Worm (Caenorhabditis elegans) whole organism, mixed stage, embryonic: ENCODE data around the gene rpl-16.
"Not testable (repeated sequence)": the region's sequence is repeated elsewhere in the genome, so short reads cannot be mapped to it uniquely, and the experiment has no call there.

Experiments
- M03D4.4 ChIP-seq: sonication (generic microtip); optimal IDR thresholded peaks from 2 replicates; lab custom pipeline; 2017; ENCODE audit warnings: mild to moderate bottlenecking, missing genetic modification characterization, missing compliant biosample characterization
- bed-3 ChIP-seq: fragments of 200-800 bp; sonication (Bioruptor generic); optimal IDR thresholded peaks from 3 replicates; lab custom pipeline; 2018; ENCODE audit warnings: mild to moderate bottlenecking, missing genetic modification characterization, moderate library complexity, missing compliant biosample characterization
- blmp-1 ChIP-seq: fragments of 150-350 bp; optimal IDR thresholded peaks from 2 replicates; lab custom pipeline; 2014; ENCODE audit warnings: missing biosample characterization, missing genetic modification characterization
- ceh-39 ChIP-seq: fragments of 150-350 bp; optimal IDR thresholded peaks from 2 replicates; lab custom pipeline; 2014; ENCODE audit warnings: missing biosample characterization, missing genetic modification characterization
- ceh-43 ChIP-seq: fragments of 200-800 bp; sonication (Bioruptor generic); optimal IDR thresholded peaks from 2 replicates; lab custom pipeline; 2018; ENCODE audit warnings: mild to moderate bottlenecking, missing genetic modification characterization, moderate library complexity, missing compliant biosample characterization
- ceh-83 ChIP-seq: fragments of 200-800 bp; sonication (Bioruptor generic); optimal IDR thresholded peaks from 2 replicates; lab custom pipeline; 2018; ENCODE audit warnings: mild to moderate bottlenecking, missing genetic modification characterization, missing compliant biosample characterization
- ces-1 ChIP-seq: fragments of 150-350 bp; optimal IDR thresholded peaks from 2 replicates; lab custom pipeline; 2014; ENCODE audit warnings: missing biosample characterization, missing genetic modification reagents, missing genetic modification characterization
- cnd-1 ChIP-seq: fragments of 200-800 bp; sonication (Bioruptor generic); optimal IDR thresholded peaks from 2 replicates; lab custom pipeline; 2018; ENCODE audit warnings: mild to moderate bottlenecking, missing genetic modification characterization, missing compliant biosample characterization
- drap-1 ChIP-seq: fragments of 200-800 bp; sonication (Bioruptor generic); optimal IDR thresholded peaks from 3 replicates; lab custom pipeline; 2018; ENCODE audit warnings: mild to moderate bottlenecking, missing genetic modification characterization, missing compliant biosample characterization
- elt-1 ChIP-seq: sonication (generic microtip); optimal IDR thresholded peaks from 2 replicates; lab custom pipeline; 2017; ENCODE audit warnings: missing genetic modification characterization, mild to moderate bottlenecking, missing compliant biosample characterization, antibody characterized with exemption, moderate library complexity, borderline replicate concordance; ENCODE audit not compliant: insufficient read depth
- elt-3 ChIP-seq: fragments of 150-350 bp; optimal IDR thresholded peaks from 2 replicates; lab custom pipeline; 2014; ENCODE audit warnings: missing biosample characterization, missing genetic modification characterization
- flh-1 ChIP-seq: fragments of 200-800 bp; sonication (Bioruptor generic); optimal IDR thresholded peaks from 2 replicates; lab custom pipeline; 2018; ENCODE audit warnings: mild to moderate bottlenecking, missing genetic modification characterization, moderate library complexity, missing compliant biosample characterization
- ham-2 ChIP-seq: fragments of 200-800 bp; sonication (Bioruptor generic); optimal IDR thresholded peaks from 2 replicates; lab custom pipeline; 2018; ENCODE audit warnings: mild to moderate bottlenecking, missing genetic modification characterization, missing compliant biosample characterization
- hlh-1 ChIP-seq: fragments of 150-350 bp; optimal IDR thresholded peaks from 2 replicates; lab custom pipeline; 2014; ENCODE audit warnings: missing biosample characterization, missing genetic modification reagents, missing genetic modification characterization
- lin-13 ChIP-seq: fragments of 150-350 bp; optimal IDR thresholded peaks from 2 replicates; lab custom pipeline; 2014; ENCODE audit warnings: missing biosample characterization, missing genetic modification characterization
- lin-32 ChIP-seq: fragments of 200-800 bp; sonication (Bioruptor generic); optimal IDR thresholded peaks from 2 replicates; lab custom pipeline; 2018; ENCODE audit warnings: mild to moderate bottlenecking, missing genetic modification characterization, missing compliant biosample characterization
- lsy-2 ChIP-seq: fragments of 150-350 bp; optimal IDR thresholded peaks from 2 replicates; lab custom pipeline; 2014; ENCODE audit warnings: missing biosample characterization, missing genetic modification characterization
- mab-5 ChIP-seq: fragments of 150-350 bp; optimal IDR thresholded peaks from 2 replicates; lab custom pipeline; 2014; ENCODE audit warnings: missing biosample characterization, missing genetic modification characterization
- mep-1 ChIP-seq: fragments of 150-350 bp; optimal IDR thresholded peaks from 2 replicates; lab custom pipeline; 2017; ENCODE audit warnings: missing biosample characterization, missing genetic modification reagents, missing genetic modification characterization, inconsistent platforms
- mls-2 ChIP-seq: sonication (generic microtip); optimal IDR thresholded peaks from 2 replicates; lab custom pipeline; 2016; ENCODE audit warnings: mild to moderate bottlenecking, missing genetic modification characterization, moderate library complexity, missing compliant biosample characterization
- nhr-12 ChIP-seq: fragments of 150-350 bp; optimal IDR thresholded peaks from 2 replicates; lab custom pipeline; 2014; ENCODE audit warnings: missing biosample characterization, missing genetic modification characterization
- nhr-2 ChIP-seq: fragments of 150-350 bp; optimal IDR thresholded peaks from 2 replicates; lab custom pipeline; 2014; ENCODE audit warnings: missing biosample characterization, missing genetic modification characterization
- nhr-237 ChIP-seq: fragments of 150-350 bp; optimal IDR thresholded peaks from 2 replicates; lab custom pipeline; 2014; ENCODE audit warnings: missing biosample characterization, missing genetic modification characterization
- nhr-28 ChIP-seq: fragments of 150-350 bp; optimal IDR thresholded peaks from 2 replicates; lab custom pipeline; 2014; ENCODE audit warnings: missing biosample characterization, missing genetic modification characterization
- nhr-76 ChIP-seq: sonication (generic microtip); optimal IDR thresholded peaks from 2 replicates; lab custom pipeline; 2017; ENCODE audit warnings: missing biosample characterization, missing genetic modification characterization
- pha-4 ChIP-seq: fragments of 150-350 bp; optimal IDR thresholded peaks from 2 replicates; lab custom pipeline; 2018; ENCODE audit warnings: missing biosample characterization, missing genetic modification reagents, missing genetic modification characterization
- sem-2 ChIP-seq: fragments of 200-800 bp; sonication (Bioruptor generic); optimal IDR thresholded peaks from 2 replicates; lab custom pipeline; 2018; ENCODE audit warnings: mild to moderate bottlenecking, missing genetic modification characterization, missing compliant biosample characterization
- snpc-4 ChIP-seq: fragments of 150-350 bp; optimal IDR thresholded peaks from 2 replicates; lab custom pipeline; 2014; ENCODE audit warnings: missing biosample characterization, missing genetic modification characterization
- sptf-1 ChIP-seq: sonication (generic microtip); optimal IDR thresholded peaks from 2 replicates; lab custom pipeline; 2017; ENCODE audit warnings: mild to moderate bottlenecking, missing genetic modification characterization, moderate library complexity, missing compliant biosample characterization
- tbx-8 ChIP-seq: fragments of 200-800 bp; sonication (Bioruptor generic); optimal IDR thresholded peaks from 2 replicates; lab custom pipeline; 2018; ENCODE audit warnings: mild to moderate bottlenecking, missing genetic modification characterization, moderate library complexity, missing compliant biosample characterization
- unc-120 ChIP-seq: sonication (generic microtip); optimal IDR thresholded peaks from 2 replicates; lab custom pipeline; 2017; ENCODE audit warnings: missing genetic modification characterization, missing compliant biosample characterization; ENCODE audit not compliant: poor library complexity, severe bottlenecking
- unc-39 ChIP-seq: fragments of 150-350 bp; optimal IDR thresholded peaks from 2 replicates; lab custom pipeline; 2014; ENCODE audit warnings: missing biosample characterization, missing genetic modification characterization
- unc-62 ChIP-seq: fragments of 150-350 bp; optimal IDR thresholded peaks from 2 replicates; lab custom pipeline; 2014; ENCODE audit warnings: missing biosample characterization, missing genetic modification reagents, missing genetic modification characterization
- zip-8 ChIP-seq: fragments of 150-350 bp; optimal IDR thresholded peaks from 2 replicates; lab custom pipeline; 2014; ENCODE audit warnings: missing biosample characterization, missing genetic modification characterization
- ztf-11 ChIP-seq: fragments of 150-350 bp; optimal IDR thresholded peaks from 2 replicates; lab custom pipeline; 2014; ENCODE audit warnings: missing biosample characterization, missing genetic modification characterization

rpl-16 gene

DNA sequence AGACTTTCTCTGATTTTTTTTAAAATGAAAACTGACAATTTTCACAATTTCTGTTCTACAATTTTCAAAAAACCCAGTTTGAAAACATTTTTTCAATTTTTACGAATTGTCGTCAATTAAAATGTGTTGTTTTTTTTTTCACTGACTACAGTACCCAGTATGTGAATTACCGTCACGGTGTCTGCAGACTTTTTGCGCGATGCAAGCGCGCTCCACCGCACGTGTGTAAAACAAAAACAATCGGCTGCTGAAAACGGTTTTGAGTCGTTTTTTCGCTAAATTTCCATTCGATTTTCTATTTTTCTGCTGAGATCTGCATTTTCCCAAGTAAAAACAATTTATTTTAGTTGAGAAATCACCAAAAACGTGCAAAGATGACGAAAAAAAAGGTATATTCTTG, 47.2 kb downstream of the rpl-16 start:
- TF ChIP-seq bed-3 (no peak), drap-1 (GFP tag; lab: Kevin White, UChicago) (peak; percentile 57), mab-5 (tag; lab: Kevin White, UChicago) (no peak), ham-2 (GFP tag; lab: Kevin White, UChicago) (no peak), ceh-83 (GFP tag; lab: Kevin White, UChicago) (no peak), zip-8 (tag; lab: Kevin White, UChicago) (no peak), elt-1 (tag; lab: Kevin White, UChicago) (no peak), nhr-76 (tag; lab: Kevin White, UChicago) (no peak), snpc-4 (tag; lab: Kevin White, UChicago) (no peak), flh-1 (GFP tag; lab: Kevin White, UChicago) (no peak), nhr-2 (peak; percentile 42), nhr-28 (no peak), ceh-43 (no peak), pha-4 (tag; lab: Kevin White, UChicago) (peak; percentile 65), unc-120 (tag; lab: Kevin White, UChicago) (peak; percentile 30), hlh-1 (tag; lab: Kevin White, UChicago) (peak; percentile 37), cnd-1 (tag; lab: Kevin White, UChicago) (peak; percentile 6), unc-39 (tag; lab: Kevin White, UChicago) (no peak), M03D4.4 (tag; lab: Kevin White, UChicago) (no peak), tbx-8 (GFP tag; lab: Kevin White, UChicago) (peak; percentile 68), ceh-39 (tag; lab: Kevin White, UChicago) (peak; percentile 90), lin-13 (peak; percentile 92), nhr-12 (tag; lab: Kevin White, UChicago) (no peak), sem-2 (GFP tag; lab: Kevin White, UChicago) (no peak), ces-1 (peak; percentile 88), mls-2 (tag; lab: Kevin White, UChicago) (no peak), lin-32 (GFP tag; lab: Kevin White, UChicago) (no peak), mep-1 (peak; percentile 98), elt-3 (tag; lab: Kevin White, UChicago) (peak; percentile 57), ztf-11 (tag; lab: Kevin White, UChicago) (peak; percentile 55), lsy-2 (tag; lab: Kevin White, UChicago) (peak; percentile 98), unc-62 (GFP tag; lab: Kevin White, UChicago) (no peak), sptf-1 (peak; percentile 75), blmp-1 (tag; lab: Kevin White, UChicago) (no peak), nhr-237 (peak; percentile 97)

DNA sequence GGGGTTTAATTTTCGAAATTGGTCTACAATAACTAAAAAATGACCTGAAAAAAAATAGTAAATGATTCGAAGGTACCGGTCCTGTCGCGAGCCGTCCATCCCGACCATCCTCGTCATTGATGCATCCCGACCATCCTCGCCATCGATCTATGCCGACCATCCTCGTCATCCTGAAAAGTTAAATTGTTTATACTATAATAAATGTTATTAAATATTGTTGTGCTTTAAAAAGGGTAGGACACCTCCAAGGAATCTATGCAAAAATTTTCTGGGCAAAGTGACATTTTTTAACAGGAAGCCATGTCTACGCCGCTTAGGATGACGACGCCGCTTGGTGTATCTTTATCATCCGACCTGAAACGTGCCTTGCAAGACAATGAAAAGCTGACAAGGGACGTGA, 49.4 kb downstream of the rpl-16 start, which contains the start of gene C34C12.1:
TSS of gene C34C12.1 (plus strand) at position 301 of the 400 bp plus-strand sequence.
- not testable (repeated sequence) for TF ChIP-seq ceh-83 (GFP tag; lab: Kevin White, UChicago); lin-32 (GFP tag; lab: Kevin White, UChicago); nhr-2
- TF ChIP-seq, all 35 proteins: peak for 0; not testable (repeated sequence) for 35

- TF ChIP-seq bed-3; cnd-1 (tag; lab: Kevin White, UChicago); elt-1 (tag; lab: Kevin White, UChicago): not testable (repeated sequence)
Observed at ce11 chrIII:3453486-3453885, 49.9 kb downstream of the rpl-16 start, which contains the start of gene C34C12.2. C34C12.2 (plus strand) TSS chrIII:3453786.
